Worm (Caenorhabditis elegans) whole organism, L4 larva: Measurements from ENCODE around the gene K08E7.4.

Source experiments
- D1046.2 ChIP-seq: fragments of 200-800 bp; sonication (Bioruptor generic); IDR thresholded peaks from 2 replicates; pipeline ENCODE4 v1.3.6; 2022; ENCODE audit warnings: missing genetic modification characterization, missing compliant biosample characterization
- F10B5.3 ChIP-seq: sonication (generic microtip); optimal IDR thresholded peaks from 2 replicates; lab custom pipeline; 2016; ENCODE audit warnings: mild to moderate bottlenecking, missing genetic modification characterization, missing compliant biosample characterization
- F44E2.7 ChIP-seq: fragments of 200-800 bp; sonication (Bioruptor generic); IDR thresholded peaks from 2 replicates; pipeline ENCODE4 v2.1.2; 2022; ENCODE audit warnings: missing genetic modification characterization, missing compliant biosample characterization
- R02D3.7 ChIP-seq: fragments of 150-350 bp; sonication (generic microtip); optimal IDR thresholded peaks from 3 replicates; lab custom pipeline; 2014; ENCODE audit warnings: missing biosample characterization, missing genetic modification characterization
- T20F7.1 ChIP-seq: fragments of 200-800 bp; sonication (Bioruptor generic); optimal IDR thresholded peaks from 2 replicates; lab custom pipeline; 2018; ENCODE audit warnings: mild to moderate bottlenecking, missing genetic modification characterization, missing compliant biosample characterization
- Y5F2A.4 ChIP-seq: fragments of 200-800 bp; sonication (Bioruptor generic); optimal IDR thresholded peaks from 2 replicates; lab custom pipeline; 2018; ENCODE audit warnings: mild to moderate bottlenecking, missing genetic modification characterization, missing compliant biosample characterization
- aha-1 ChIP-seq: fragments of 150-350 bp; peaks from one replicate; lab custom pipeline; 2014; ENCODE audit warnings: missing biosample characterization, missing genetic modification characterization
- attf-4 ChIP-seq: sonication (generic microtip); optimal IDR thresholded peaks from 3 replicates; lab custom pipeline; 2017; ENCODE audit warnings: missing biosample characterization, missing genetic modification characterization
- ceh-20 ChIP-seq: fragments of 200-800 bp; sonication (Bioruptor generic); IDR thresholded peaks from 2 replicates; pipeline ENCODE4 v1.3.6; 2022; ENCODE audit warnings: missing genetic modification reagents, missing genetic modification characterization, missing compliant biosample characterization
- ceh-28 ChIP-seq: fragments of 150-350 bp; optimal IDR thresholded peaks from 2 replicates; lab custom pipeline; 2014; ENCODE audit warnings: missing biosample characterization, missing genetic modification reagents, missing genetic modification characterization
- ceh-32 ChIP-seq: sonication (generic microtip); optimal IDR thresholded peaks from 2 replicates; lab custom pipeline; 2016; ENCODE audit warnings: mild to moderate bottlenecking, missing genetic modification characterization, missing compliant biosample characterization; ENCODE audit not compliant: poor library complexity
- ceh-44 ChIP-seq: fragments of 200-800 bp; sonication (Bioruptor generic); IDR thresholded peaks from 2 replicates; pipeline ENCODE4 v1.3.6; 2022; ENCODE audit warnings: missing genetic modification reagents, missing genetic modification characterization, missing compliant biosample characterization
- daf-16 ChIP-seq, 3 experiments: sonication (generic microtip); optimal IDR thresholded peaks; 2 replicates each; lab custom pipeline; 2016 to 2017; ENCODE audit warnings: missing genetic modification characterization in 3 of 3, missing genetic modification reagents in 3 of 3, mild to moderate bottlenecking in 2 of 3, missing compliant biosample characterization in 2 of 3, missing biosample characterization in 1 of 3, moderate library complexity in 1 of 3
- daf-19 ChIP-seq: fragments of 200-800 bp; sonication (Bioruptor generic); conservative IDR thresholded peaks from 2 replicates; pipeline ENCODE4 v1.3.6; 2022; ENCODE audit warnings: missing genetic modification characterization, missing compliant biosample characterization
- dmd-6 ChIP-seq: fragments of 200-800 bp; sonication (Bioruptor generic); IDR thresholded peaks from 2 replicates; pipeline ENCODE4 v1.3.6; 2022; ENCODE audit warnings: missing genetic modification reagents, missing genetic modification characterization, missing compliant biosample characterization
- duxl-1 ChIP-seq: sonication (generic microtip); optimal IDR thresholded peaks from 2 replicates; lab custom pipeline; 2016; ENCODE audit warnings: mild to moderate bottlenecking, missing genetic modification characterization, moderate library complexity, missing compliant biosample characterization; ENCODE audit not compliant: poor library complexity
- dve-1 ChIP-seq: sonication (generic microtip); optimal IDR thresholded peaks from 2 replicates; lab custom pipeline; 2017; ENCODE audit warnings: antibody characterized with exemption, mild to moderate bottlenecking, missing genetic modification characterization, missing compliant biosample characterization; ENCODE audit not compliant: insufficient read depth
- egl-27 ChIP-seq: sonication (generic microtip); optimal IDR thresholded peaks from 3 replicates; lab custom pipeline; 2017; ENCODE audit warnings: missing biosample characterization, missing genetic modification reagents, missing genetic modification characterization
- hlh-11 ChIP-seq: fragments of 200-800 bp; sonication (Bioruptor generic); optimal IDR thresholded peaks from 2 replicates; lab custom pipeline; 2018; ENCODE audit warnings: mild to moderate bottlenecking, missing genetic modification characterization, missing compliant biosample characterization
- hlh-30 ChIP-seq: sonication (generic microtip); optimal IDR thresholded peaks from 2 replicates; lab custom pipeline; 2017; ENCODE audit warnings: antibody characterized with exemption, mild to moderate bottlenecking, missing genetic modification characterization, missing compliant biosample characterization; ENCODE audit not compliant: insufficient read depth
- lim-7 ChIP-seq: fragments of 200-800 bp; sonication (Bioruptor generic); IDR thresholded peaks from 2 replicates; pipeline ENCODE4 v1.3.6; 2022; ENCODE audit warnings: missing genetic modification characterization, missing compliant biosample characterization
- lin-1 ChIP-seq: fragments of 200-800 bp; sonication (Bioruptor generic); IDR thresholded peaks from 2 replicates; pipeline ENCODE4 v1.3.6; 2022; ENCODE audit warnings: missing genetic modification reagents, missing genetic modification characterization, missing compliant biosample characterization
- lin-13 ChIP-seq: fragments of 150-350 bp; optimal IDR thresholded peaks from 2 replicates; lab custom pipeline; 2014; ENCODE audit warnings: missing biosample characterization, missing genetic modification reagents, missing genetic modification characterization
- lin-38 ChIP-seq: fragments of 200-800 bp; sonication (Bioruptor generic); IDR thresholded peaks from 2 replicates; pipeline ENCODE4 v1.3.6; 2022; ENCODE audit warnings: missing genetic modification reagents, missing genetic modification characterization, missing compliant biosample characterization
- lsy-2 ChIP-seq, 2 experiments: fragments of 150-350 bp in 1 of 2; sonication (generic microtip) in 1 of 2; optimal IDR thresholded peaks; 2 replicates each; lab custom pipeline; 2014 to 2017; ENCODE audit warnings: missing biosample characterization in 2 of 2, missing genetic modification characterization in 2 of 2
- mdl-1 ChIP-seq, 2 experiments: fragments of 150-350 bp in 1 of 2; sonication (generic microtip) in 1 of 2; optimal IDR thresholded peaks; 2 replicates each; lab custom pipeline; 2014 to 2017; ENCODE audit warnings: missing biosample characterization in 2 of 2, missing genetic modification characterization in 2 of 2
- mep-1 ChIP-seq: fragments of 150-350 bp; sonication (generic microtip); optimal IDR thresholded peaks from 3 replicates; lab custom pipeline; 2014; ENCODE audit warnings: missing biosample characterization, missing genetic modification characterization
- nhr-111 ChIP-seq: fragments of 200-800 bp; sonication (Bioruptor generic); optimal IDR thresholded peaks from 2 replicates; lab custom pipeline; 2018; ENCODE audit warnings: mild to moderate bottlenecking, missing genetic modification characterization, missing compliant biosample characterization
- nhr-25 ChIP-seq: sonication (generic microtip); optimal IDR thresholded peaks from 2 replicates; lab custom pipeline; 2017; ENCODE audit warnings: missing genetic modification characterization, mild to moderate bottlenecking, missing compliant biosample characterization, antibody characterized with exemption, moderate library complexity, borderline replicate concordance; ENCODE audit not compliant: insufficient read depth
- nhr-48 ChIP-seq: sonication (generic microtip); optimal IDR thresholded peaks from 2 replicates; lab custom pipeline; 2016; ENCODE audit warnings: mild to moderate bottlenecking, missing genetic modification characterization, missing compliant biosample characterization
- nhr-6 ChIP-seq: fragments of 150-350 bp; optimal IDR thresholded peaks from 2 replicates; lab custom pipeline; 2014; ENCODE audit warnings: missing biosample characterization, missing genetic modification characterization
- nhr-76 ChIP-seq: fragments of 150-350 bp; optimal IDR thresholded peaks from 2 replicates; lab custom pipeline; 2014; ENCODE audit warnings: missing biosample characterization, missing genetic modification characterization
- nhr-77 ChIP-seq: fragments of 150-350 bp; optimal IDR thresholded peaks from 2 replicates; lab custom pipeline; 2014; ENCODE audit warnings: missing biosample characterization, missing genetic modification characterization
- rbr-2 ChIP-seq: sonication (generic microtip); optimal IDR thresholded peaks from 2 replicates; lab custom pipeline; 2016; ENCODE audit warnings: missing genotype, missing genetic modification characterization, missing compliant biosample characterization
- set-16 ChIP-seq: fragments of 200-800 bp; sonication (Bioruptor generic); IDR thresholded peaks from 2 replicates; pipeline ENCODE4 v1.3.6; 2022; ENCODE audit warnings: missing genetic modification reagents, missing genetic modification characterization, missing compliant biosample characterization
- skn-1 ChIP-seq: fragments of 150-350 bp; optimal IDR thresholded peaks from 2 replicates; lab custom pipeline; 2014; ENCODE audit warnings: missing biosample characterization, missing genetic modification characterization
- snpc-1.2 ChIP-seq: fragments of 200-800 bp; sonication (Bioruptor generic); IDR thresholded peaks from 2 replicates; pipeline ENCODE4 v1.3.6; 2022; ENCODE audit warnings: missing genetic modification reagents, missing genetic modification characterization, missing compliant biosample characterization
- snpc-4 ChIP-seq: fragments of 150-350 bp; optimal IDR thresholded peaks from 2 replicates; lab custom pipeline; 2014; ENCODE audit warnings: missing biosample characterization, missing genetic modification characterization
- tag-97 ChIP-seq: fragments of 200-800 bp; sonication (Bioruptor generic); IDR thresholded peaks from 2 replicates; pipeline ENCODE4 v1.3.6; 2022; ENCODE audit warnings: missing genetic modification characterization, missing compliant biosample characterization
- unc-130 ChIP-seq: sonication (generic microtip); optimal IDR thresholded peaks from 2 replicates; lab custom pipeline; 2016; ENCODE audit warnings: missing genetic modification reagents, missing genetic modification characterization, missing compliant biosample characterization
- zfp-3 ChIP-seq: fragments of 200-800 bp; sonication (Bioruptor generic); conservative IDR thresholded peaks from 2 replicates; pipeline ENCODE4 v1.3.6; 2022; ENCODE audit warnings: missing genetic modification reagents, missing genetic modification characterization, missing compliant biosample characterization
- zip-11 ChIP-seq: fragments of 200-800 bp; sonication (Bioruptor generic); IDR thresholded peaks from 2 replicates; pipeline ENCODE4 v1.3.6; 2022; ENCODE audit warnings: missing genetic modification characterization, missing compliant biosample characterization
- zip-2 ChIP-seq: fragments of 150-350 bp; optimal IDR thresholded peaks from 2 replicates; lab custom pipeline; 2014; ENCODE audit warnings: missing biosample characterization, missing genetic modification characterization
- ztf-11 ChIP-seq: fragments of 150-350 bp; optimal IDR thresholded peaks from 2 replicates; lab custom pipeline; 2014; ENCODE audit warnings: missing biosample characterization, missing genetic modification characterization

The K08E7.4 gene

DNA sequence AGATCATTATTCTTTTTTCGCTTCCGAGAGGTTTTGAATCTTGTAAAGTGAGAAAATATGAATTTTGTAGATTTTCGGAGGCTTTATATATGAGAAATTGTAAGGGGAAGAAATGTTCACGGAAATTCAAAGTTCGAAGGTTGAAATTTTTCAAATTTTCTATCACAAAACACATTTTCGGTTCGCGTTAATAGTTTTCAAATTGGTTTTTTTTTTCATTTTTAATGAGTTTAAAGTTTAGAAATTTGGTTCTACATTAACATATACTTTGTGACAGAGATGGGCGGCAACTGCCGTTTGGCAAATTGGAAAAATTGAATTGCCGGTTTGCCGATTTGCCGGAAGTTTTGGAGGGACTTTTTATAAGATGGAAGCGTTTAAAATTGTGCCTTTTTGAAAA lies at the start of gene K08E7.4:
Gene K08E7.4, minus strand, starts transcription at position 101 of the 400 bp plus-strand sequence.
- no peak for TF ChIP-seq snpc-1.2 (GFP tag; lab: Robert Waterston, UW)
- TF ChIP-seq nhr-77, result no peak
- TF ChIP-seq snpc-4, result no peak
- no peak for TF ChIP-seq Y5F2A.4
- TF ChIP-seq nhr-76 (tag; lab: Kevin White, UChicago), result no peak
- no peak for TF ChIP-seq T20F7.1
- no peak for TF ChIP-seq lin-13 (GFP tag; lab: Kevin White, UChicago)
- TF ChIP-seq, all 104 proteins: peak for 0

DNA sequence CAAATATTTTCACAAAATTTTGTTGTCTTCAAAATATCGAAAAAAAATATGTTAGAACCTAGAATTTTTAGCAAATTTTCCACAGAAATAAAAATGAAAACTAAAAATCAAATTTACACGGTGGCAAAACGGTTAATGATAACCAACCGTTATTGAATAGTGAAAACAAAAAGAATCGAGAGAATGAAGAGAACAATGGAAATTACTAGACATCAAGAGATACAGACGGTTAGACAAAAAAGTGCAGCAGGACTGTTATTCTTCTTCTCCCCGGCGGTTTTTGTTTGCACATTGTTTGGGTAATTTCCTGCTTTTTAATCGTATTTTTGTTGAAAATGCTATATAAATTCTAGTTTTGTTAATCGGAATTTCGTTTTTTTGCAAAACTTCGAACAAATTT lies 47.9 kb upstream of the K08E7.4 start:
- TF ChIP-seq dve-1 (tag; lab: Kevin White, UChicago) (peak; percentile 22), tag-97 (GFP tag; lab: Robert Waterston, UW) (no peak), nhr-6 (tag; lab: Kevin White, UChicago) (no peak), daf-16 (GFP tag; optimal IDR thresholded peaks at IDR 0.05; lab: Kevin White, UChicago) (no peak), daf-16 (tag; optimal IDR thresholded peaks at IDR 0.05; lab: Kevin White, UChicago) (peak; percentile 42), lsy-2 (tag; optimal IDR thresholded peaks at IDR 0.05; lab: Kevin White, UChicago) (no peak), ceh-44 (GFP tag; lab: Robert Waterston, UW) (no peak)

ce11 chrIV:12617934-12618333 lies 47.0 kb upstream of the K08E7.4 start:
- no peak for TF ChIP-seq daf-19 (GFP tag; lab: Robert Waterston, UW)
- TF ChIP-seq D1046.2 (GFP tag; lab: Robert Waterston, UW), result no peak
- no peak for TF ChIP-seq zip-2 (tag; lab: Kevin White, UChicago)
- TF ChIP-seq zfp-3, result no peak
- TF ChIP-seq duxl-1, result no peak
- TF ChIP-seq R02D3.7, result no peak
- TF ChIP-seq nhr-25 (tag; lab: Kevin White, UChicago), result no peak
- TF ChIP-seq mdl-1 (tag; optimal IDR thresholded peaks at IDR 0.05; lab: Kevin White, UChicago), result no peak
- TF ChIP-seq aha-1 (tag; lab: Kevin White, UChicago), result peak; percentile 14
- no peak for TF ChIP-seq nhr-6 (tag; lab: Kevin White, UChicago)
- no peak for TF ChIP-seq hlh-30 (tag; lab: Kevin White, UChicago)
- TF ChIP-seq T20F7.1, result no peak
- no peak for TF ChIP-seq ceh-28 (tag; lab: Kevin White, UChicago)
- TF ChIP-seq unc-130 (GFP tag; lab: Kevin White, UChicago), result no peak
- peak; percentile 54 for TF ChIP-seq lin-38
- TF ChIP-seq zip-11, result no peak
- no peak for TF ChIP-seq rbr-2 (tag; lab: Kevin White, UChicago)
- no peak for TF ChIP-seq nhr-77
- TF ChIP-seq, all 104 proteins: peak for 2

DNA sequence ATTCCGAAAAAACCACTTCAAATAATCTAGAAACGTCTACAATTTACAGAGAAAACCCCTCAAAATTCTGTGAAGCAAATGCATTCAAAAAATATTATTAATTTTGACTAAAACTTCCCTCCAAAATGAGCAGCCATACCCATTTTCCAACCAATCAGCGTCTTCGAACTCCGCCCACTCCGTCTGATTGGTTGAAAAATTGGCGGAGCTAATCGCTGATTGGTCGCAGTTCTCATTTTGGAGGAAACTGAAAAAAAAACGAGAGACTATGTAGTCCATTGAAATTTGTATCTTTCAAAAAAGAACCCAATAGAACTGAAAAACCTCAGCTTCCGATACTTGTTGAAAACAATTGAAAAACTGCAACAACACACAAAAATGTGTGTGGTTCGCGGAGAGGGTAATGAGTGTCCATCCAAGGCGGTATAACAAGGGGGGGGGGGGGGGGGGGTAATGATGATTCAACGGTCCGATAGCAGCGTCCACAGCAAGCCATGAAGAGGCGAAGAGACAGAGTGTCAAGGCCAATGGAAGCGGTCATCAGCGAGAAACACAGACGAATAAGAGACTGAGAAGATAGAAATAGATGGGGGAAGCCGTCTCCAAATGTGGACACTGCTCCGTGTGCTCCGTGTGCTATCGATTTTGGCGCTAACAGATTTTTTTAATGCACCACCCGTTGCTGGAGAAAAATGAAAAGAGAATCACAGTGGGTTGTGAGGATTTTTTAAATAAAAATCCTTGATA lies 46.2 kb upstream of the K08E7.4 start:
- TF ChIP-seq nhr-111 (GFP tag; lab: Kevin White, UChicago), result no peak
- TF ChIP-seq nhr-25 (tag; lab: Kevin White, UChicago), result no peak
- TF ChIP-seq nhr-48, result no peak
- TF ChIP-seq lin-1 (GFP tag; lab: Robert Waterston, UW), result no peak
- TF ChIP-seq ceh-20 (GFP tag; lab: Robert Waterston, UW), result no peak
- peak; percentile 31; the same call in 1 of the 2 replicates for TF ChIP-seq set-16 (GFP tag; lab: Robert Waterston, UW)
- TF ChIP-seq mep-1 (tag; lab: Kevin White, UChicago), result peak; percentile 5
- peak; percentile 4 for TF ChIP-seq hlh-11 (tag; lab: Kevin White, UChicago)
- TF ChIP-seq skn-1 (tag; lab: Kevin White, UChicago), result no peak
- no peak for TF ChIP-seq lim-7
- TF ChIP-seq nhr-6 (tag; lab: Kevin White, UChicago), result peak; percentile 9
- no peak for TF ChIP-seq ceh-32
- no peak for TF ChIP-seq attf-4 (tag; lab: Kevin White, UChicago)
- no peak for TF ChIP-seq lsy-2 (tag; optimal IDR thresholded peaks at IDR 0.05; lab: Kevin White, UChicago)
- TF ChIP-seq ztf-11, result no peak
- no peak for TF ChIP-seq F10B5.3 (tag; lab: Kevin White, UChicago)
- TF ChIP-seq dve-1 (tag; lab: Kevin White, UChicago), result no peak
- no peak for TF ChIP-seq aha-1 (tag; lab: Kevin White, UChicago)
- TF ChIP-seq duxl-1, result no peak
- no peak for TF ChIP-seq egl-27 (tag; lab: Kevin White, UChicago)
- TF ChIP-seq dmd-6 (GFP tag; lab: Robert Waterston, UW), result no peak
- no peak for TF ChIP-seq F44E2.7 (GFP tag; lab: Robert Waterston, UW)
